Worm (Caenorhabditis elegans): ENCODE data around the gene F42F12.3.

DNA sequence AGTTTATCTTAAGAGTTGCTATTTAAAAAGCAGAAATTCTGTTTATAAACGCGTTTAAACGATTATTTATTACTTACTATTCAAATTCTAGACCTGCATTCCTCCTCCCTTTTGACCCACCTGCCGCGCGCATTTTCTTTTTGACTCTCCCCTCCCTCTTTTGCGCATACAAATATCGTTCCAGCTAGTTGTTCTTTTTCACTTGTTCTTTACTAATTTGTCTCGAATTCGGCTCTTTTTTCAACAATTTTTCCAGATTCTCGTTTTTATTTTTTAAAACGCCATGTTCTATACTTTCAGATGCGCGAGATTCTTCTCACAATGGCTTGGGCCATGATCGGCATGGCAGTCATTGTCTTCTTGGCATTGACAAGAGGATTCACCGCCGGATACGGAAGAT lies 15.0 kb downstream of the F42F12.3 start, which contains the start of gene F19H6.4:
- TF ChIP-seq ceh-82 (tag; optimal IDR thresholded peaks at IDR 0.05) (no peak), zag-1 (tag; optimal IDR thresholded peaks at IDR 0.05) (no peak), egl-27 (tag; optimal IDR thresholded peaks at IDR 0.05) (no peak), elt-3 (tag; optimal IDR thresholded peaks at IDR 0.05) (no peak), nhr-11 (tag; optimal IDR thresholded peaks at IDR 0.05) (no peak), lin-13 (GFP tag; optimal IDR thresholded peaks at IDR 0.05) (no peak)

All from whole organism, L2 larva.